Worm (Caenorhabditis elegans) whole organism, young adult: ENCODE data around the gene fkh-4.

Experiments used
- B0035.1 ChIP-seq: sonication (generic microtip); optimal IDR thresholded peaks from 2 replicates; lab custom pipeline; 2016; ENCODE audit warnings: missing genetic modification characterization, mild to moderate bottlenecking, missing compliant biosample characterization, missing genotype, missing genetic modification reagents
- Y95B8A.8 ChIP-seq: fragments of 200-800 bp; sonication (Bioruptor generic); IDR thresholded peaks from 2 replicates; pipeline ENCODE4 v1.3.6; 2022; ENCODE audit warnings: missing genetic modification reagents, missing genetic modification characterization, missing compliant biosample characterization
- ama-1 ChIP-seq, 3 experiments: fragments of 150-350 bp in 1 of 3; sonication (generic microtip) in 2 of 3; optimal IDR thresholded peaks; 2 replicates each; lab custom pipeline; 2014 to 2018; ENCODE audit warnings: missing biosample characterization in 2 of 3, missing genetic modification characterization in 2 of 3, missing genetic modification reagents in 2 of 3
- madf-8 ChIP-seq: fragments of 200-800 bp; sonication (Bioruptor generic); conservative IDR thresholded peaks from 2 replicates; pipeline ENCODE4 v1.3.6; 2022; ENCODE audit warnings: missing genetic modification reagents, missing genetic modification characterization, missing compliant biosample characterization
- mel-28 ChIP-seq: sonication (generic microtip); optimal IDR thresholded peaks from 2 replicates; lab custom pipeline; 2016; ENCODE audit warnings: borderline replicate concordance, mild to moderate bottlenecking, missing genetic modification characterization, missing compliant biosample characterization
- nhr-80 ChIP-seq: sonication (generic microtip); optimal IDR thresholded peaks from 2 replicates; lab custom pipeline; 2016; ENCODE audit warnings: missing genetic modification characterization, missing compliant biosample characterization
- sea-2 ChIP-seq: fragments of 200-800 bp; sonication (Bioruptor generic); IDR thresholded peaks from 2 replicates; pipeline ENCODE4 v1.3.6; 2022; ENCODE audit warnings: missing genetic modification characterization, missing compliant biosample characterization

DNA sequence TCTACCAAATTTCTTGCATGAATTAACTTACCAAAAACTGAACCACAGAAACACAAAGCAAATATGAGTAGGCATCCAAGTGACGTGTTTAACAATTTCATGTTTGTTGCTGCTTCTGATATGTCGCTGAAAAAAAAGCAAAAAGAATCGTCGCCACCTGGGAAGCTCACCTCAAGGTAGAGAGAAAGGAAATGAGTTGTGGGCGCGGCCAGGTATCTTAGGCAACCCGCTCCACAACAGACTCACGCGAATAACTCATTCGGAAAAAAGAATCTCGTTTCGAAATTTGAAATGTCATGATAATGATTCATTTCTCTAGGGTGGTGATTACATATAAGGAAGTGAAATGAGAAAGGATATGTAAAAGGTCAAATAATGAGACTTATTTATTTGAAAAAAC is 33.7 kb downstream of the fkh-4 start, which contains the start of gene irld-2:
- TF ChIP-seq B0035.1 (tag; lab: Kevin White, UChicago) (no peak), nhr-80 (tag; lab: Kevin White, UChicago) (no peak), sea-2 (GFP tag; lab: Robert Waterston, UW) (no peak), mel-28 (tag; lab: Kevin White, UChicago) (no peak), ama-1 (optimal IDR thresholded peaks at IDR 0.05; lab: Kevin White, UChicago) (no peak), ama-1 (GFP tag; optimal IDR thresholded peaks at IDR 0.05; lab: Kevin White, UChicago) (no peak), madf-8 (GFP tag; lab: Robert Waterston, UW) (no peak), Y95B8A.8 (GFP tag; lab: Robert Waterston, UW) (no peak)
